Fruit fly (Drosophila melanogaster): ENCODE results near the gene CG12502.

The CG12502 gene

DNA sequence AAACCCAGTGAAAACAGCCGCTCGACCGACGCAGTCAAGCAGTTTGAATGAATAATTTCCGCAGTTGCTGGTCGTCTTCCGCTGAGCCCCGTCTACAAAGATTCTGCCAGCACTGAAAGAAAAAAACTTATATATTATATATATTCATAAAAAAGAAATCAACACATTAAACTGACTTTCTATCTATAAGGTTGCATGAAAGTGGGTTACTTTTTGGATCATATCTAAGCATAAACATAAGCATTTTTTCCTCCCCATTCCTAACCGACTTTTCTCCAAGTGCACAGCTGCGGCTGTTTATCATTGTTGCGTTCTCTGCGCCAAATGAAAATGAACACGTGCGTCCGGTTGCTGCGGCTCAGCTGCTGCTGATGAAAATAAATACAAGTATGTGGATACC is 44.9 kb upstream of the CG12502 start (continued):
- TF ChIP-seq gem (tag; optimal IDR thresholded peaks at IDR 0.05) (peak; percentile 85), CHES-1-like (GFP tag; optimal IDR thresholded peaks at IDR 0.05) (no peak), twi (tag; optimal IDR thresholded peaks at IDR 0.05) (peak; percentile 18), CG11695 (GFP tag; IDR thresholded peaks at IDR 0.05) (peak; percentile 62; the same call in 1 of the 3 replicates), CG3847 (GFP tag; IDR thresholded peaks at IDR 0.05) (peak; percentile 67; the same call in 1 of the 2 replicates), Fer3 (tag; optimal IDR thresholded peaks at IDR 0.05) (peak; percentile 65), sd (tag; optimal IDR thresholded peaks at IDR 0.05) (peak; percentile 5), CG4730 (GFP tag; IDR thresholded peaks at IDR 0.05) (peak; percentile 63), Ssrp (tag; optimal IDR thresholded peaks at IDR 0.05) (peak; percentile 76), CG17802 (tag; optimal IDR thresholded peaks at IDR 0.05) (peak; percentile 47), sc (optimal IDR thresholded peaks at IDR 0.05) (no peak), sc (GFP tag; optimal IDR thresholded peaks at IDR 0.05) (peak; percentile 56), HmgZ (tag; optimal IDR thresholded peaks at IDR 0.05) (peak; percentile 39), E2f2 (GFP tag; IDR thresholded peaks at IDR 0.05) (peak; percentile 38; the same call in 1 of the 2 replicates), CG8290 (GFP tag; optimal IDR thresholded peaks at IDR 0.05) (no peak), CG8290 (tag; optimal IDR thresholded peaks at IDR 0.05) (peak in 1 of 2 experiments; percentile 39), CG4854 (GFP tag; optimal IDR thresholded peaks at IDR 0.05) (peak; percentile 2), CG12744 (GFP tag; optimal IDR thresholded peaks at IDR 0.05) (no peak), Fer1 (GFP tag; optimal IDR thresholded peaks at IDR 0.05) (peak; percentile 78), sim (GFP tag; IDR thresholded peaks at IDR 0.05) (no peak), CG15479 (GFP tag; optimal IDR thresholded peaks at IDR 0.05) (no peak), sens (GFP tag) (peak; percentile 92), Atf3 (GFP tag; optimal IDR thresholded peaks at IDR 0.05) (no peak), CG9437 (GFP tag; optimal IDR thresholded peaks at IDR 0.05) (peak; percentile 54), CG12769 (tag; optimal IDR thresholded peaks at IDR 0.05) (no peak), CG8944 (GFP tag; optimal IDR thresholded peaks at IDR 0.05) (peak; percentile 18), gsb (GFP tag; IDR thresholded peaks at IDR 0.05) (peak; percentile 56; the same call in 1 of the 2 replicates), Abd-B (GFP tag; optimal IDR thresholded peaks at IDR 0.05) (peak; percentile 55), NC2β (GFP tag; optimal IDR thresholded peaks at IDR 0.05) (no peak), CG9609 (GFP tag; optimal IDR thresholded peaks at IDR 0.05) (no peak), CG11696 (GFP tag; IDR thresholded peaks at IDR 0.05) (peak; percentile 68), CG30431 (GFP tag; optimal IDR thresholded peaks at IDR 0.05) (peak; percentile 57), BEAF-32 (GFP tag; optimal IDR thresholded peaks at IDR 0.05) (no peak), ken (GFP tag; IDR thresholded peaks at IDR 0.05) (peak; percentile 72), CG18262 (tag; optimal IDR thresholded peaks at IDR 0.05) (peak; percentile 71), phol (tag; optimal IDR thresholded peaks at IDR 0.05) (peak; percentile 78), wek (GFP tag; optimal IDR thresholded peaks at IDR 0.05) (no peak), CG17359 (tag; optimal IDR thresholded peaks at IDR 0.05) (peak; percentile 86), inv (GFP tag; IDR thresholded peaks at IDR 0.05; ENCODE audit: partially characterized antibody) (no peak), CG11085 (GFP tag; IDR thresholded peaks at IDR 0.05) (peak; percentile 35; the same call in 1 of the 2 replicates), CG3726 (GFP tag; IDR thresholded peaks at IDR 0.05) (peak; percentile 57; the same call in 1 of the 3 replicates), scrt (GFP tag; optimal IDR thresholded peaks at IDR 0.05) (peak; percentile 46), Gug (GFP tag; IDR thresholded peaks at IDR 0.05) (peak; percentile 19; the same call in 1 of the 4 replicates), CG11456 (GFP tag; IDR thresholded peaks at IDR 0.05) (peak; percentile 59; the same call in 2 of the 3 replicates), CG17361 (GFP tag; IDR thresholded peaks at IDR 0.05) (peak; percentile 66; the same call in 2 of the 3 replicates), gcm2 (GFP tag; optimal IDR thresholded peaks at IDR 0.05) (no peak), unpg (GFP tag; optimal IDR thresholded peaks at IDR 0.05) (peak; percentile 79), CG16815 (GFP tag; optimal IDR thresholded peaks at IDR 0.05) (peak; percentile 26), CG6813 (GFP tag; optimal IDR thresholded peaks at IDR 0.05) (peak; percentile 66), D19A (tag; optimal IDR thresholded peaks at IDR 0.05) (peak; percentile 71), Xrp1 (GFP tag; IDR thresholded peaks at IDR 0.05) (peak; percentile 80)
